Worm (Caenorhabditis elegans) whole organism, L2 larva: ENCODE results near the gene grl-24.
A peak's percentile ranks its signal among the peaks of the same experiment; 100 is the strongest.

Experiments used
- C34F6.9 ChIP-seq: fragments of 150-350 bp; optimal IDR thresholded peaks from 2 replicates; lab custom pipeline; 2014; ENCODE audit warnings: missing biosample characterization, missing genetic modification characterization
- F13H6.1 ChIP-seq: sonication (generic microtip); optimal IDR thresholded peaks from 2 replicates; lab custom pipeline; 2016; ENCODE audit warnings: missing genetic modification characterization, missing compliant biosample characterization
- R02D3.7 ChIP-seq: fragments of 150-350 bp; optimal IDR thresholded peaks from 2 replicates; lab custom pipeline; 2014; ENCODE audit warnings: missing biosample characterization, missing genetic modification characterization
- Y55F3AM.14 ChIP-seq: fragments of 200-800 bp; sonication (Bioruptor generic); optimal IDR thresholded peaks from 2 replicates; lab custom pipeline; 2018; ENCODE audit warnings: mild to moderate bottlenecking, missing genetic modification characterization, missing compliant biosample characterization
- ZK546.5 ChIP-seq: sonication (generic microtip); optimal IDR thresholded peaks from 2 replicates; lab custom pipeline; 2017; ENCODE audit warnings: missing biosample characterization, missing genetic modification characterization
- alr-1 ChIP-seq: fragments of 150-350 bp; optimal IDR thresholded peaks from 2 replicates; lab custom pipeline; 2014; ENCODE audit warnings: missing biosample characterization, missing genetic modification characterization
- ama-1 ChIP-seq: fragments of 150-350 bp; optimal IDR thresholded peaks from 2 replicates; lab custom pipeline; 2018; ENCODE audit warnings: inconsistent platforms
- blmp-1 ChIP-seq: sonication (generic microtip); optimal IDR thresholded peaks from 2 replicates; lab custom pipeline; 2017; ENCODE audit warnings: missing genetic modification characterization, mild to moderate bottlenecking, missing compliant biosample characterization, antibody characterized with exemption, moderate library complexity; ENCODE audit not compliant: insufficient read depth
- ceh-16 ChIP-seq: fragments of 150-350 bp; optimal IDR thresholded peaks from 2 replicates; lab custom pipeline; 2014; ENCODE audit warnings: missing biosample characterization, missing genetic modification characterization
- crh-2 ChIP-seq: sonication (generic microtip); optimal IDR thresholded peaks from 2 replicates; lab custom pipeline; 2017; ENCODE audit warnings: missing biosample characterization, missing genetic modification characterization
- dmd-4 ChIP-seq: sonication (generic microtip); optimal IDR thresholded peaks from 2 replicates; lab custom pipeline; 2017; ENCODE audit warnings: missing biosample characterization, missing genetic modification characterization
- egl-27 ChIP-seq: sonication (generic microtip); optimal IDR thresholded peaks from 3 replicates; lab custom pipeline; 2017; ENCODE audit warnings: missing biosample characterization, missing genetic modification reagents, missing genetic modification characterization
- elt-3 ChIP-seq: sonication (generic microtip); optimal IDR thresholded peaks from 2 replicates; lab custom pipeline; 2017; ENCODE audit warnings: missing biosample characterization, missing genetic modification characterization
- fos-1 ChIP-seq: fragments of 150-350 bp; optimal IDR thresholded peaks from 2 replicates; lab custom pipeline; 2014; ENCODE audit warnings: missing biosample characterization, missing genetic modification characterization
- gmeb-1 ChIP-seq: fragments of 150-350 bp; optimal IDR thresholded peaks from 2 replicates; lab custom pipeline; 2014; ENCODE audit warnings: missing biosample characterization, missing genetic modification characterization
- lin-13 ChIP-seq: fragments of 150-350 bp; optimal IDR thresholded peaks from 2 replicates; lab custom pipeline; 2014; ENCODE audit warnings: missing biosample characterization, missing genetic modification reagents, missing genetic modification characterization
- mbf-1 ChIP-seq: sonication (generic microtip); optimal IDR thresholded peaks from 2 replicates; lab custom pipeline; 2017; ENCODE audit warnings: missing biosample characterization, missing genetic modification characterization
- nhr-11 ChIP-seq: fragments of 150-350 bp; optimal IDR thresholded peaks from 2 replicates; lab custom pipeline; 2014; ENCODE audit warnings: missing biosample characterization, missing genetic modification characterization
- nhr-129 ChIP-seq: fragments of 150-350 bp; optimal IDR thresholded peaks from 2 replicates; lab custom pipeline; 2014; ENCODE audit warnings: missing biosample characterization, missing genetic modification characterization
- nhr-21 ChIP-seq: fragments of 150-350 bp; optimal IDR thresholded peaks from 2 replicates; lab custom pipeline; 2014; ENCODE audit warnings: missing biosample characterization, missing genetic modification characterization
- nhr-25 ChIP-seq: fragments of 150-350 bp; sonication (generic microtip); optimal IDR thresholded peaks from 3 replicates; lab custom pipeline; 2014; ENCODE audit warnings: missing biosample characterization, missing genetic modification characterization
- nhr-6 ChIP-seq: fragments of 150-350 bp; optimal IDR thresholded peaks from 2 replicates; lab custom pipeline; 2014; ENCODE audit warnings: missing biosample characterization, missing genetic modification characterization
- peb-1 ChIP-seq: fragments of 150-350 bp; optimal IDR thresholded peaks from 2 replicates; lab custom pipeline; 2014; ENCODE audit warnings: missing biosample characterization, missing genetic modification characterization
- sma-3 ChIP-seq: sonication (generic microtip); optimal IDR thresholded peaks from 2 replicates; lab custom pipeline; 2016; ENCODE audit warnings: missing genetic modification reagents, missing genetic modification characterization, missing compliant biosample characterization
- sma-9 ChIP-seq, 2 experiments: fragments of 150-350 bp in 1 of 2; sonication (generic microtip) in 1 of 2; optimal IDR thresholded peaks; 2 replicates each; lab custom pipeline; 2014 to 2016; ENCODE audit warnings: missing genetic modification characterization in 2 of 2, mild to moderate bottlenecking in 1 of 2, missing biosample characterization in 1 of 2, missing compliant biosample characterization in 1 of 2, missing genetic modification reagents in 1 of 2, moderate library complexity in 1 of 2
- snpc-4 ChIP-seq: fragments of 150-350 bp; optimal IDR thresholded peaks from 2 replicates; lab custom pipeline; 2014; ENCODE audit warnings: missing biosample characterization, missing genetic modification characterization
- unc-39 ChIP-seq: fragments of 150-350 bp; optimal IDR thresholded peaks from 2 replicates; lab custom pipeline; 2014; ENCODE audit warnings: missing biosample characterization, missing genetic modification characterization
- unc-55 ChIP-seq: fragments of 150-350 bp; sonication (generic microtip); optimal IDR thresholded peaks from 3 replicates; lab custom pipeline; 2014; ENCODE audit warnings: missing biosample characterization, missing genetic modification reagents, missing genetic modification characterization
- unc-62 ChIP-seq: fragments of 150-350 bp; optimal IDR thresholded peaks from 2 replicates; lab custom pipeline; 2014; ENCODE audit warnings: missing biosample characterization, missing genetic modification reagents, missing genetic modification characterization
- ztf-11 ChIP-seq: sonication (generic microtip); optimal IDR thresholded peaks from 2 replicates; lab custom pipeline; 2017; ENCODE audit warnings: missing biosample characterization, missing genetic modification characterization
- ztf-4 ChIP-seq: fragments of 150-350 bp; optimal IDR thresholded peaks from 2 replicates; lab custom pipeline; 2014; ENCODE audit warnings: missing biosample characterization, missing genetic modification characterization

grl-24 gene

DNA sequence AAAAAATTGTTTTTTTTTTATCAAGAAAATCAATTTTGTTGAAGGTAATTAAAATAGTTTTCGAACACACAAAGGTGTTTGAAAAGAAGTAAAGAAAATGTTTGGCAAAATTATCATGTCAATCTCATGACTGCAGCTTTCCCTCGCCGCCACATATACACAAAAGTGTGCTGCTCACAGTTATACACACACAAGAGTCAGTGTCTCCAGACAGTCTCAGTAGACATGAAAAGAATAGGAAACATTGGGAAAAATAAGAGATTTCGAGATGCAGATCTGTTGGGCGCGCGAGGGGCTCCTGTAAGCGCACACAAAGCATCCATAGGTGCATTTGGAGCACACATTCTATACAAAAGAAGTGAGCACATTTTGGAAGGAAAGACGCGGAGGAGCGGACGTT, 27.3 kb downstream of the grl-24 start:
- TF ChIP-seq F13H6.1, result peak; percentile 32
- TF ChIP-seq nhr-6, result no peak

DNA sequence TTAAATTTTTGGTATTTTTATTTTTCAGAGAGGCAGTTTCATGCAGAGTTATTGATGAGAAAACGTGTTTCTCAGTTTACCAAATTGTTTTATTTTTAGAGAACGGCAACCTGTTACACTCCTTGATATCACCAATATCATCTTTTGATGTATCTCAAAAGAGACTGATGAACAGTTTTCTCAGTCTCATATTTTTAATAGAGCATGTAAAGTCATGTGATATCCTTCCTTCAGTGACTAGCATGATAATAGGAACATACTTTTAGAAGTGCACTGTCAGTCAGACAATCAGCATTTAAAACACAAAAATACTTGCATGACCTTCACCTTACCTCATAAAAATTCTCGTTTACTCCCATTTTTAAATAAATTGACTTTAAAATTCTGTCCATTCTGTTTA, 33.1 kb downstream of the grl-24 start, which contains the start of gene F11E6.11:
Gene F11E6.11, plus strand, starts transcription at position 325 of the 400 bp plus-strand sequence.
- TF ChIP-seq snpc-4 (tag; lab: Kevin White, UChicago), result no peak
- TF ChIP-seq nhr-25 (tag; lab: Kevin White, UChicago), result peak; percentile 69
- TF ChIP-seq fos-1, result peak; percentile 6
- no peak for TF ChIP-seq nhr-6
- TF ChIP-seq sma-9 (GFP tag; optimal IDR thresholded peaks at IDR 0.05; lab: Kevin White, UChicago), result peak; percentile 56
- no peak for TF ChIP-seq sma-9 (tag; optimal IDR thresholded peaks at IDR 0.05; lab: Kevin White, UChicago)
- TF ChIP-seq sma-3 (GFP tag; lab: Kevin White, UChicago), result peak; percentile 57
- TF ChIP-seq nhr-21 (tag; lab: Kevin White, UChicago), result peak; percentile 29
- TF ChIP-seq blmp-1 (tag; lab: Kevin White, UChicago), result peak; percentile 35
- TF ChIP-seq mbf-1 (tag; lab: Kevin White, UChicago), result no peak
- peak; percentile 35 for TF ChIP-seq crh-2 (tag; lab: Kevin White, UChicago)
- no peak for TF ChIP-seq peb-1 (tag; lab: Kevin White, UChicago)
- TF ChIP-seq ztf-4, result no peak
- TF ChIP-seq lin-13 (GFP tag; lab: Kevin White, UChicago), result no peak
- no peak for TF ChIP-seq Y55F3AM.14

DNA sequence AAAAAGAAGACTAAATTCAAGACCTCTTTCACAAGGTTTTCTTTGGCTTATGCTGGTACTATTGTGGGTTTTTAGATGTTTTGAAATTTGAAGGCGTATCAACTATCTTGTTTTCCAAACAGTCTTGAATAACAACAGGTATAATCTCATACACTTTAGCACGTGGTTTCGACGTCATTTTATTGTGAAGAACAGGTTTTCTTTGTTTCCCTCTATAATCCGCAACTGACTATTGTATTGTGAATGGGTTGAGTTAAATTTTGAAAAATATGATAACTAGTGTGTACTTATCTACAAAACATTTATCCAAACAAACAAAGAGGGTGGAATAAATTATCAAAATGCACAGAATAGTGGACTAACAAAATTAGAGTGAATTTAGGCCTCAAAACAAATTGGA, 34.4 kb downstream of the grl-24 start:
- TF ChIP-seq ztf-11, result no peak
- peak; percentile 50 for TF ChIP-seq nhr-25 (tag; lab: Kevin White, UChicago)
- no peak for TF ChIP-seq fos-1
- no peak for TF ChIP-seq nhr-6
- TF ChIP-seq sma-9 (GFP tag; optimal IDR thresholded peaks at IDR 0.05; lab: Kevin White, UChicago), result peak; percentile 54
- no peak for TF ChIP-seq sma-9 (tag; optimal IDR thresholded peaks at IDR 0.05; lab: Kevin White, UChicago)
- TF ChIP-seq sma-3 (GFP tag; lab: Kevin White, UChicago), result no peak
- TF ChIP-seq nhr-129 (tag; lab: Kevin White, UChicago), result no peak

DNA sequence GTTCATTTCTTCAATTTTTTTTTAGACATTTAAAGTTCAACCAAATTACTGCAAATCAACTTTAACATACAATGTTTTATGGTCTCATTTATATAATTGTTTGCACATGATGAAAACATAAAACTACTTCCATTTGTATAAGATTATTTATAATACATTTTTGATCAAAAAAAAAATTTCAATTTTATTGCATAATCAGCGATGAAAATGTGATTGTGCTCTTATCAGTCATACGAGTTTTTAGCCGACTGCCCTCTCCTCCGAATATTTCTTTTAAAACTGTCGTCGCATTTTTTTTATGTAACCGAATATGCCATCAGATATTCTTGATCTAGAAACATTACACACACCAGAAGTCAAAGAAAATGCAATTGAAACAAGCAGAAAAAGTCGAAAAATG, 35.2 kb downstream of the grl-24 start, which contains the start of gene F08A7.1:
Gene F08A7.1, plus strand, starts transcription at position 191 of the 400 bp plus-strand sequence.
- TF ChIP-seq nhr-6 (no peak), sma-9 (GFP tag; optimal IDR thresholded peaks at IDR 0.05; lab: Kevin White, UChicago) (no peak), sma-9 (tag; optimal IDR thresholded peaks at IDR 0.05; lab: Kevin White, UChicago) (no peak), gmeb-1 (peak; percentile 44), fos-1 (peak; percentile 36), nhr-25 (tag; lab: Kevin White, UChicago) (no peak), peb-1 (tag; lab: Kevin White, UChicago) (no peak), ztf-11 (no peak), alr-1 (tag; lab: Kevin White, UChicago) (no peak), snpc-4 (tag; lab: Kevin White, UChicago) (no peak), R02D3.7 (tag; lab: Kevin White, UChicago) (no peak), elt-3 (tag; lab: Kevin White, UChicago) (no peak), C34F6.9 (no peak), dmd-4 (tag; lab: Kevin White, UChicago) (no peak)

DNA sequence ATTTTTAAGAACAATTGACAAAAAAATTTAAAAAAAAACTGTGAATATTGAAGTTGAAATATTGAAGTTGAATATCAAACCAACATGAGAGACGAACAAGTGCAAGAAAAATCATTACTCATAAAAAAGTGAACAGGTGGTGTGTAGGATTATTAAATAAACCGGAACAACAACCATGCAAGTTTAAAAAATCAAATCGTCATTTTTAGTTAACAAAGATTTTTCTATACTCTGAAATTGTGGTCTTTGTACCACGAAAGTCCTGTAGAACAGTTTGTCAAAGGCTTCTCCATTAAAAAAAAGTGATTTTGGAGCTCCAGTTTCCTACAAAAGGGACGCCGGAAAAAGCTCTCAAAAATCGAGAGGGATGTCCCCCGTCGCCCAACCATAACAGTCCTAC, 35.6 kb downstream of the grl-24 start, which contains the start of gene C06A12.19:
Gene C06A12.19, minus strand, starts transcription at position 101 of the 400 bp plus-strand sequence.
- TF ChIP-seq egl-27 (no peak), blmp-1 (tag; lab: Kevin White, UChicago) (no peak)

DNA sequence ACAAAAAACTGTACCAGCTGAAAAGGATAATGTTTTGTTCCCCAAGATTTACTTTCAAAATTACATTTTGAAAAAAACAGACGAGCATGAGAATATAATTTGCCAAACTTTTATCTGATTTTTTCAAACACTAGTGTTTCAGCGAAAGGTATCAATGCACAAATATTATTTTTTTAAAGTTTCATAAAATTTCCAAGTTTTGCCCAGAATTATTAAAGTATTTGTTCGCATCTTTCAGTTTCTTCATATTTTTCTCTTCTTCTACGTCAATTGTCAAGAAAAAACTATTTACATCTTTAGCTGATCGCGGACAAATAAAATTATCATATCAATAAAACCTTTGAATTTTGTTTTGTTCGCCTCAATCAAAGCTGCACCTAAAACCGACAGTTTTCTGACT, 38.6 kb downstream of the grl-24 start, which contains the start of gene C06A12.8:
Gene C06A12.8, plus strand, starts transcription at position 301 of the 400 bp plus-strand sequence.
- TF ChIP-seq gmeb-1, result no peak
- no peak for TF ChIP-seq snpc-4 (tag; lab: Kevin White, UChicago)
- no peak for TF ChIP-seq unc-62
- no peak for TF ChIP-seq mbf-1 (tag; lab: Kevin White, UChicago)
- TF ChIP-seq blmp-1 (tag; lab: Kevin White, UChicago), result no peak
- no peak for TF ChIP-seq unc-55
- TF ChIP-seq ama-1 (lab: Kevin White, UChicago), result no peak
- TF ChIP-seq nhr-129 (tag; lab: Kevin White, UChicago), result no peak
- no peak for TF ChIP-seq ceh-16 (tag; lab: Kevin White, UChicago)
- no peak for TF ChIP-seq nhr-11
- TF ChIP-seq R02D3.7 (tag; lab: Kevin White, UChicago), result no peak
- no peak for TF ChIP-seq ZK546.5 (tag; lab: Kevin White, UChicago)
- TF ChIP-seq sma-9 (GFP tag; optimal IDR thresholded peaks at IDR 0.05; lab: Kevin White, UChicago), result no peak
- TF ChIP-seq sma-9 (tag; optimal IDR thresholded peaks at IDR 0.05; lab: Kevin White, UChicago), result no peak
- no peak for TF ChIP-seq sma-3 (GFP tag; lab: Kevin White, UChicago)
- no peak for TF ChIP-seq unc-39 (tag; lab: Kevin White, UChicago)
- no peak for TF ChIP-seq elt-3 (tag; lab: Kevin White, UChicago)
- TF ChIP-seq, all 48 proteins: peak for 0
